Fruit fly (Drosophila melanogaster): ENCODE results near the gene Burs.

DNA sequence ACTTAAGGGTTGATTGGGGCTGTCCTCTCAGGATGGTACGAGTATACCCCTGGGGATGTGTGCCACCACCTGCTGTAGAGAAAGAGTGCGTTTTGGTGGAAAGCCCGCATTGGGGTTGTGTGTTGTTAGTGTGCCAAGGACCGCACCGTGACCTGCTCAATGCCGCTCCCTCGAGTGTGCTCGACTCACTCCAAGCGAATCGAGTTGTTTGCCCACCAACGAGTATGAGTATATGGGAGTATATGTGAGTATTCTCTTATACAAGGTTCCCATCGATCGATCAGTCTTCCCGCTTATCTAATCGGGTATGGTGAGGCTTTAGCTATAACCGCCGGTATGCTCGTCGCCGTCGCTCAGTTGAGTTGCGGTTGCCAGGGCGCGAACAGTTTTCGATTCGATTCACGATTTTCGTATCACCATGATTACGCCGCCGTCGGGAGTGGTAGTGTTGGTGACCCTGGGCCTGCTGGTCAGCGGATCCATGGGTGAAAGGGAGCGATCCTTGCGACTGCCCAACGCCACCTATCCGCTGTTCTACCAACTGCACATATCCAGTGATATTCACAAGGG, 29.5 kb upstream of the Burs start, which contains the start of gene CG5849:
- TF ChIP-seq psq (optimal IDR thresholded peaks at IDR 0.05) (no peak), ttk (optimal IDR thresholded peaks at IDR 0.05) (no peak), insv (optimal IDR thresholded peaks at IDR 0.05) (no peak), h (optimal IDR thresholded peaks at IDR 0.05) (no peak), Sin3A (optimal IDR thresholded peaks at IDR 0.05) (no peak), Myc (optimal IDR thresholded peaks at IDR 0.05) (no peak)
